Worm (Caenorhabditis elegans) whole organism, L4 larva: Measurements from ENCODE around the gene atln-1.

Experiments used
- F26F4.8 ChIP-seq: fragments of 200-800 bp; sonication (Bioruptor generic); conservative IDR thresholded peaks from 2 replicates; pipeline ENCODE4 v1.3.6; 2022; ENCODE audit warnings: missing genetic modification characterization, missing compliant biosample characterization
- F44E2.7 ChIP-seq: fragments of 200-800 bp; sonication (Bioruptor generic); IDR thresholded peaks from 2 replicates; pipeline ENCODE4 v2.1.2; 2022; ENCODE audit warnings: missing genetic modification characterization, missing compliant biosample characterization
- F49E8.2 ChIP-seq: sonication (generic microtip); optimal IDR thresholded peaks from 2 replicates; lab custom pipeline; 2016; ENCODE audit warnings: missing compliant biosample characterization, mild to moderate bottlenecking, missing genetic modification characterization, borderline replicate concordance
- Y105C5A.15 ChIP-seq: fragments of 200-800 bp; sonication (Bioruptor generic); IDR thresholded peaks from 2 replicates; pipeline ENCODE4 v1.3.6; 2022; ENCODE audit warnings: missing genetic modification characterization, missing compliant biosample characterization
- Y48G9A.11 ChIP-seq: fragments of 200-800 bp; sonication (Bioruptor generic); IDR thresholded peaks from 2 replicates; pipeline ENCODE4 v1.3.6; 2022; ENCODE audit warnings: missing genetic modification reagents, missing genetic modification characterization, missing compliant biosample characterization
- Y5F2A.4 ChIP-seq: fragments of 200-800 bp; sonication (Bioruptor generic); optimal IDR thresholded peaks from 2 replicates; lab custom pipeline; 2018; ENCODE audit warnings: mild to moderate bottlenecking, missing genetic modification characterization, missing compliant biosample characterization
- Y75B8A.6 ChIP-seq: fragments of 200-800 bp; sonication (Bioruptor generic); IDR thresholded peaks from 2 replicates; pipeline ENCODE4 v1.3.6; 2022; ENCODE audit warnings: missing genetic modification reagents, missing genetic modification characterization, missing compliant biosample characterization
- ZK337.2 ChIP-seq: fragments of 200-800 bp; sonication (Bioruptor generic); IDR thresholded peaks from 2 replicates; pipeline ENCODE4 v1.3.6; 2022; ENCODE audit warnings: missing genetic modification reagents, missing genetic modification characterization, missing compliant biosample characterization
- aha-1 ChIP-seq: fragments of 150-350 bp; peaks from one replicate; lab custom pipeline; 2014; ENCODE audit warnings: missing biosample characterization, missing genetic modification characterization
- ceh-20 ChIP-seq: fragments of 200-800 bp; sonication (Bioruptor generic); IDR thresholded peaks from 2 replicates; pipeline ENCODE4 v1.3.6; 2022; ENCODE audit warnings: missing genetic modification reagents, missing genetic modification characterization, missing compliant biosample characterization
- ceh-82 ChIP-seq: sonication (generic microtip); optimal IDR thresholded peaks from 2 replicates; lab custom pipeline; 2017; ENCODE audit warnings: missing biosample characterization, missing genetic modification characterization
- ctbp-1 ChIP-seq: fragments of 200-800 bp; sonication (Bioruptor generic); IDR thresholded peaks from 2 replicates; pipeline ENCODE4 v1.3.6; 2022; ENCODE audit warnings: missing genetic modification reagents, missing genetic modification characterization, missing compliant biosample characterization
- daf-16 ChIP-seq, 3 experiments: sonication (generic microtip); optimal IDR thresholded peaks; 2 replicates each; lab custom pipeline; 2016 to 2017; ENCODE audit warnings: missing genetic modification characterization in 3 of 3, missing genetic modification reagents in 3 of 3, mild to moderate bottlenecking in 2 of 3, missing compliant biosample characterization in 2 of 3, missing biosample characterization in 1 of 3, moderate library complexity in 1 of 3
- daf-19 ChIP-seq: fragments of 200-800 bp; sonication (Bioruptor generic); conservative IDR thresholded peaks from 2 replicates; pipeline ENCODE4 v1.3.6; 2022; ENCODE audit warnings: missing genetic modification characterization, missing compliant biosample characterization
- daf-8 ChIP-seq: fragments of 200-800 bp; sonication (Bioruptor generic); IDR thresholded peaks from 2 replicates; pipeline ENCODE4 v1.3.6; 2022; ENCODE audit warnings: missing genetic modification characterization, missing compliant biosample characterization
- dmd-6 ChIP-seq: fragments of 200-800 bp; sonication (Bioruptor generic); IDR thresholded peaks from 2 replicates; pipeline ENCODE4 v1.3.6; 2022; ENCODE audit warnings: missing genetic modification reagents, missing genetic modification characterization, missing compliant biosample characterization
- dmd-9 ChIP-seq: fragments of 200-800 bp; sonication (Bioruptor generic); IDR thresholded peaks from 2 replicates; pipeline ENCODE4 v1.3.6; 2022; ENCODE audit warnings: missing genetic modification reagents, missing genetic modification characterization, missing compliant biosample characterization
- dpl-1 ChIP-seq: fragments of 150-350 bp; optimal IDR thresholded peaks from 2 replicates; lab custom pipeline; 2014; ENCODE audit warnings: missing biosample characterization, missing genetic modification reagents, missing genetic modification characterization
- fkh-10 ChIP-seq: fragments of 150-350 bp; optimal IDR thresholded peaks from 2 replicates; lab custom pipeline; 2014; ENCODE audit warnings: missing biosample characterization, missing genetic modification reagents, missing genetic modification characterization
- gei-8 ChIP-seq: fragments of 200-800 bp; sonication (Bioruptor generic); optimal IDR thresholded peaks from 2 replicates; lab custom pipeline; 2018; ENCODE audit warnings: mild to moderate bottlenecking, missing genetic modification characterization, missing compliant biosample characterization
- hlh-11 ChIP-seq: fragments of 200-800 bp; sonication (Bioruptor generic); optimal IDR thresholded peaks from 2 replicates; lab custom pipeline; 2018; ENCODE audit warnings: mild to moderate bottlenecking, missing genetic modification characterization, missing compliant biosample characterization
- hlh-30 ChIP-seq: sonication (generic microtip); optimal IDR thresholded peaks from 2 replicates; lab custom pipeline; 2017; ENCODE audit warnings: antibody characterized with exemption, mild to moderate bottlenecking, missing genetic modification characterization, missing compliant biosample characterization; ENCODE audit not compliant: insufficient read depth
- hmg-1.1 ChIP-seq: fragments of 200-800 bp; sonication (Bioruptor generic); IDR thresholded peaks from 2 replicates; pipeline ENCODE4 v1.3.6; 2022; ENCODE audit warnings: missing genetic modification reagents, missing genetic modification characterization, missing compliant biosample characterization
- lim-7 ChIP-seq: fragments of 200-800 bp; sonication (Bioruptor generic); IDR thresholded peaks from 2 replicates; pipeline ENCODE4 v1.3.6; 2022; ENCODE audit warnings: missing genetic modification characterization, missing compliant biosample characterization
- lin-1 ChIP-seq: fragments of 200-800 bp; sonication (Bioruptor generic); IDR thresholded peaks from 2 replicates; pipeline ENCODE4 v1.3.6; 2022; ENCODE audit warnings: missing genetic modification reagents, missing genetic modification characterization, missing compliant biosample characterization
- lin-13 ChIP-seq: fragments of 150-350 bp; optimal IDR thresholded peaks from 2 replicates; lab custom pipeline; 2014; ENCODE audit warnings: missing biosample characterization, missing genetic modification reagents, missing genetic modification characterization
- lin-15B ChIP-seq: fragments of 150-350 bp; sonication (generic microtip); optimal IDR thresholded peaks from 3 replicates; lab custom pipeline; 2014; ENCODE audit warnings: missing biosample characterization, missing genetic modification characterization
- lin-38 ChIP-seq: fragments of 200-800 bp; sonication (Bioruptor generic); IDR thresholded peaks from 2 replicates; pipeline ENCODE4 v1.3.6; 2022; ENCODE audit warnings: missing genetic modification reagents, missing genetic modification characterization, missing compliant biosample characterization
- lin-39 ChIP-seq: fragments of 150-350 bp; optimal IDR thresholded peaks from 2 replicates; lab custom pipeline; 2014; ENCODE audit warnings: missing biosample characterization, missing genetic modification reagents, missing genetic modification characterization
- lsy-2 ChIP-seq, 2 experiments: fragments of 150-350 bp in 1 of 2; sonication (generic microtip) in 1 of 2; optimal IDR thresholded peaks; 2 replicates each; lab custom pipeline; 2014 to 2017; ENCODE audit warnings: missing biosample characterization in 2 of 2, missing genetic modification characterization in 2 of 2
- madf-5 ChIP-seq, 2 experiments: fragments of 200-800 bp; sonication (Bioruptor generic); IDR thresholded peaks; 2 replicates each; pipeline ENCODE4 v1.3.6; 2022; ENCODE audit warnings: missing compliant biosample characterization in 2 of 2, missing genetic modification characterization in 2 of 2
- mep-1 ChIP-seq: fragments of 150-350 bp; sonication (generic microtip); optimal IDR thresholded peaks from 3 replicates; lab custom pipeline; 2014; ENCODE audit warnings: missing biosample characterization, missing genetic modification characterization
- mxl-3 ChIP-seq: fragments of 200-800 bp; sonication (Bioruptor generic); optimal IDR thresholded peaks from 2 replicates; lab custom pipeline; 2018; ENCODE audit warnings: mild to moderate bottlenecking, missing genetic modification characterization, missing compliant biosample characterization
- nhr-102 ChIP-seq: sonication (generic microtip); optimal IDR thresholded peaks from 2 replicates; lab custom pipeline; 2016; ENCODE audit warnings: mild to moderate bottlenecking, missing genetic modification characterization, moderate library complexity, missing compliant biosample characterization
- nhr-41 ChIP-seq: fragments of 200-800 bp; sonication (Bioruptor generic); IDR thresholded peaks from 2 replicates; pipeline ENCODE4 v1.3.6; 2022; ENCODE audit warnings: missing genetic modification reagents, missing genetic modification characterization, missing compliant biosample characterization
- pha-4 ChIP-seq, 2 experiments: fragments of 150-350 bp in 1 of 2; fragments of 200-800 bp in 1 of 2; sonication (Bioruptor generic) in 1 of 2; IDR thresholded peaks in 1 of 2; optimal IDR thresholded peaks in 1 of 2; 2 replicates each; pipeline versions ENCODE4 v1.3.6 to Lab custom; 2014 to 2022; ENCODE audit warnings: missing genetic modification characterization in 2 of 2, missing genetic modification reagents in 2 of 2, missing biosample characterization in 1 of 2, missing compliant biosample characterization in 1 of 2
- php-3 ChIP-seq: fragments of 200-800 bp; sonication (Bioruptor generic); IDR thresholded peaks from 2 replicates; pipeline ENCODE4 v1.3.6; 2022; ENCODE audit warnings: missing genetic modification reagents, missing genetic modification characterization, missing compliant biosample characterization
- saeg-2 ChIP-seq: fragments of 200-800 bp; sonication (Bioruptor generic); IDR thresholded peaks from 2 replicates; pipeline ENCODE4 v1.3.6; 2022; ENCODE audit warnings: missing genetic modification reagents, missing genetic modification characterization, missing compliant biosample characterization
- snpc-4 ChIP-seq: fragments of 150-350 bp; optimal IDR thresholded peaks from 2 replicates; lab custom pipeline; 2014; ENCODE audit warnings: missing biosample characterization, missing genetic modification characterization
- tra-1 ChIP-seq: fragments of 200-800 bp; sonication (Bioruptor generic); IDR thresholded peaks from 2 replicates; pipeline ENCODE4 v1.3.6; 2022; ENCODE audit warnings: missing genetic modification reagents, missing genetic modification characterization, missing compliant biosample characterization
- unc-62 ChIP-seq, 3 experiments: fragments of 150-350 bp in 1 of 3; sonication (generic microtip); optimal IDR thresholded peaks in 2 of 3; peaks in 1 of 3; 1 replicate in 1 of 3; 2 replicates in 2 of 3; lab custom pipeline; 2014 to 2017; ENCODE audit warnings: missing biosample characterization in 3 of 3, missing genetic modification characterization in 3 of 3, missing genetic modification reagents in 3 of 3, missing genotype in 1 of 3
- vab-7 ChIP-seq: fragments of 200-800 bp; sonication (Bioruptor generic); IDR thresholded peaks from 2 replicates; pipeline ENCODE4 v1.3.6; 2022; ENCODE audit warnings: missing genetic modification reagents, missing genetic modification characterization, missing compliant biosample characterization

atln-1 gene

ce11 chrIV:2798339-2798738 is 9.8 kb downstream of the atln-1 start, which contains the start of gene Y54G2A.52 (continued):
- peak; percentile 52; the same call in 1 of the 2 replicates for TF ChIP-seq dmd-6
- peak in 1 of 2 experiments; percentile 38 for TF ChIP-seq unc-62 (GFP tag; optimal IDR thresholded peaks at IDR 0.05 in 1 of 2; lab: Kevin White, UChicago)
- TF ChIP-seq unc-62 (tag; optimal IDR thresholded peaks at IDR 0.05; lab: Kevin White, UChicago), result no peak
- TF ChIP-seq lin-39, result no peak

ce11 chrIV:2799389-2799788 is 10.9 kb downstream of the atln-1 start, which contains the start of gene Y54G2A.10:
Gene Y54G2A.10 (plus strand): TSS chrIV:2799689.
- no peak for TF ChIP-seq Y48G9A.11

ce11 chrIV:2799890-2800289 is 11.4 kb downstream of the atln-1 start:
- peak; percentile 36; the same call in 1 of the 2 replicates for TF ChIP-seq lin-38
- peak; percentile 49 for TF ChIP-seq aha-1
- no peak for TF ChIP-seq Y75B8A.6

ce11 chrIV:2801004-2801403 is 12.5 kb downstream of the atln-1 start:
- TF ChIP-seq fkh-10 (no peak), nhr-41 (GFP tag; lab: Robert Waterston, UW) (peak; percentile 35; the same call in 1 of the 2 replicates), php-3 (0 out of 2 replicates have a peak, but pooled peaks have one; percentile 38), lin-15B (tag; lab: Kevin White, UChicago) (no peak), ctbp-1 (GFP tag; lab: Robert Waterston, UW) (0 out of 2 replicates have a peak, but pooled peaks have one; percentile 33), Y5F2A.4 (GFP tag; lab: Kevin White, UChicago) (peak; percentile 20), vab-7 (peak; percentile 85), lsy-2 (tag; optimal IDR thresholded peaks at IDR 0.05; lab: Kevin White, UChicago) (peak in 1 of 2 experiments; percentile 24), F26F4.8 (peak; percentile 89), madf-5 (GFP tag; IDR thresholded peaks at IDR 0.05; lab: Robert Waterston, UW) (peak in 1 of 2 experiments; percentile 46; a peak in 1 of 4 replicates), snpc-4 (no peak), F44E2.7 (GFP tag; lab: Robert Waterston, UW) (peak; percentile 68; the same call in 1 of the 2 replicates), mep-1 (tag; lab: Kevin White, UChicago) (peak; percentile 55), ZK337.2 (GFP tag; lab: Robert Waterston, UW) (no peak), lin-1 (0 out of 2 replicates have a peak, but pooled peaks have one; percentile 46), ceh-82 (tag; lab: Kevin White, UChicago) (no peak), dmd-6 (peak; percentile 36; the same call in 1 of the 2 replicates), daf-16 (GFP tag; optimal IDR thresholded peaks at IDR 0.05; lab: Kevin White, UChicago) (peak in 1 of 2 experiments; percentile 56), daf-16 (tag; optimal IDR thresholded peaks at IDR 0.05; lab: Kevin White, UChicago) (peak; percentile 17), mxl-3 (peak; percentile 17), dmd-9 (GFP tag; lab: Robert Waterston, UW) (0 out of 2 replicates have a peak, but pooled peaks have one; percentile 23), F49E8.2 (tag; lab: Kevin White, UChicago) (peak; percentile 23), nhr-102 (tag; lab: Kevin White, UChicago) (no peak), saeg-2 (peak; percentile 61; the same call in 1 of the 2 replicates), daf-8 (GFP tag; lab: Robert Waterston, UW) (no peak), hlh-11 (tag; lab: Kevin White, UChicago) (peak; percentile 12), gei-8 (GFP tag; lab: Kevin White, UChicago) (peak; percentile 44), hmg-1.1 (GFP tag; lab: Robert Waterston, UW) (peak; percentile 47; the same call in 1 of the 2 replicates), hlh-30 (tag; lab: Kevin White, UChicago) (peak; percentile 81), pha-4 (GFP tag; IDR thresholded peaks at IDR 0.05; lab: Robert Waterston, UW) (peak; percentile 75), pha-4 (tag; optimal IDR thresholded peaks at IDR 0.05; lab: Kevin White, UChicago) (no peak), lin-13 (GFP tag; lab: Kevin White, UChicago) (peak; percentile 70), lim-7 (GFP tag; lab: Robert Waterston, UW) (peak; percentile 78), dpl-1 (GFP tag; lab: Kevin White, UChicago) (peak; percentile 22), ceh-20 (GFP tag; lab: Robert Waterston, UW) (peak; percentile 29; the same call in 1 of the 2 replicates), Y48G9A.11 (peak; percentile 65), aha-1 (peak; percentile 81), tra-1 (peak; percentile 28; the same call in 1 of the 2 replicates), Y105C5A.15 (GFP tag; lab: Robert Waterston, UW) (no peak), daf-19 (GFP tag; lab: Robert Waterston, UW) (no peak)
